Worm (Caenorhabditis elegans): ENCODE results near the gene C01G12.7.

C01G12.7 gene

ce11 chrII:14548691-14549090 lies 43.0 kb downstream of the C01G12.7 start, which contains the start of gene gcy-29:
gcy-29 (minus strand) TSS chrII:14548791.
- TF ChIP-seq hlh-12 (tag; optimal IDR thresholded peaks at IDR 0.05) (no peak), ceh-27 (GFP tag; optimal IDR thresholded peaks at IDR 0.05) (no peak), lin-35 (GFP tag; optimal IDR thresholded peaks at IDR 0.05) (no peak), nfya-1 (tag; optimal IDR thresholded peaks at IDR 0.05; ENCODE audit: borderline replicate concordance, insufficient read depth) (no peak), athp-1 (tag; optimal IDR thresholded peaks at IDR 0.05) (no peak), mes-4 (tag; optimal IDR thresholded peaks at IDR 0.05) (no peak)

DNA sequence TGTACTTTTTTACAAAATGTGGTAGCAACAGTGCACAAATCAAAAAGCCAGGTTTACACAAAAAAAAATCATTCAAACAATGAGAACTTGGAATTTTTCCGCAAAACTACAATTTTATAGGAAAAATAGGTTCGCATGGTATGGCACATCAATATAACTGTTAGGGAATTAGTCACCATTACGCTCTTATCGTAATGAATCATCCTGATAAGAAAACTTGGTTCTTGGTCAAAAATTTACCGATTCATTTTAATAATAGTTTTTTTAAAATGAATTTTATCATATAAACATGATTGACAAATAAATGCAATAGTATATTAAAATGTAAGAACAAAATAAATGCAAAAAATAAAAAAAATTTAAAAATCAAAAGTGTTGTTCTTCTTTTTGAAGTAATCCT lies 51.1 kb downstream of the C01G12.7 start:
- TF ChIP-seq sea-2 (GFP tag; IDR thresholded peaks at IDR 0.05) (no peak), nhr-179 (tag; optimal IDR thresholded peaks at IDR 0.05) (no peak), egrh-3 (GFP tag; IDR thresholded peaks at IDR 0.05) (no peak), lin-26 (GFP tag; IDR thresholded peaks at IDR 0.05) (no peak), B0035.1 (tag; optimal IDR thresholded peaks at IDR 0.05) (no peak), ceh-40 (GFP tag; IDR thresholded peaks at IDR 0.05) (no peak), unc-130 (GFP tag; optimal IDR thresholded peaks at IDR 0.05) (no peak), ccch-3 (GFP tag; optimal IDR thresholded peaks at IDR 0.05) (no peak), mel-28 (tag; optimal IDR thresholded peaks at IDR 0.05; ENCODE audit: borderline replicate concordance) (no peak), nhr-120 (GFP tag; IDR thresholded peaks at IDR 0.05) (no peak), aptf-3 (GFP tag; IDR thresholded peaks at IDR 0.05) (no peak), him-1 (tag; optimal IDR thresholded peaks at IDR 0.05) (no peak), nfya-2 (GFP tag; IDR thresholded peaks at IDR 0.05) (no peak), C06A6.2 (GFP tag; conservative IDR thresholded peaks at IDR 0.05) (no peak), dpl-1 (GFP tag; optimal IDR thresholded peaks at IDR 0.05) (no peak), athp-1 (tag; optimal IDR thresholded peaks at IDR 0.05) (no peak)

Data from whole organism, young adult.